Worm (Caenorhabditis elegans): ENCODE results near the gene F01D5.6.

F01D5.6 gene

DNA sequence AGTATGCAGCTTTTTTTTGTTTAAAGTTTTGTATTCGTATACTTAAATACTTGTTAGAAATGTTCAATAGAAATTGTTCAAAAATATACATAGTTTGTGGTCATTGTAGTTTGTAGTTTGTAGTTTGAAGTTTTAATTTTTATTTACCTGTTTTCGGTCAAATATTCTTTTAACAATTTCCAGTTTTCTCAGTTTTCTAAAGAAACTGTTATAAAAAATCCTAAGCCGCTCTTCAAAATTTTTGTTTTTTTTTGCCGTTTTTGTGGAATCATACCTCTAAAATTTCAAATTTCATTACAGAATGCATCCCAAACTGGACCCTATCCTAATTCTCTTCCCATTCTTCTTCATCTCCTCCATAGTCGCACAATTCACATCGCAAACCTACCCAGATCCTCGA is at the start of gene F01D5.6:
Gene F01D5.6 (plus strand): TSS at position 301 of the 400 bp plus-strand sequence.
- no peak for TF ChIP-seq egl-27 (tag; optimal IDR thresholded peaks at IDR 0.05)
- no peak for TF ChIP-seq sea-2 (GFP tag; optimal IDR thresholded peaks at IDR 0.05)
- no peak for TF ChIP-seq pqm-1 (tag; optimal IDR thresholded peaks at IDR 0.05)
- no peak for TF ChIP-seq tbx-2 (tag; optimal IDR thresholded peaks at IDR 0.05)
- no peak for TF ChIP-seq ceh-9 (tag; optimal IDR thresholded peaks at IDR 0.05)
- TF ChIP-seq mdl-1 (tag; optimal IDR thresholded peaks at IDR 0.05): no peak
- no peak for TF ChIP-seq fkh-2 (tag; optimal IDR thresholded peaks at IDR 0.05)
- TF ChIP-seq lin-39 (tag; optimal IDR thresholded peaks at IDR 0.05): no peak
- no peak for TF ChIP-seq unc-62 (GFP tag; optimal IDR thresholded peaks at IDR 0.05)
- no peak for TF ChIP-seq nhr-23 (tag; optimal IDR thresholded peaks at IDR 0.05)
- no peak for TF ChIP-seq eor-1 (tag; optimal IDR thresholded peaks at IDR 0.05)
- TF ChIP-seq elt-1 (tag; optimal IDR thresholded peaks at IDR 0.05): no peak
- TF ChIP-seq nhr-43 (tag; optimal IDR thresholded peaks at IDR 0.05; ENCODE audit: poor library complexity, severe bottlenecking): no peak
- TF ChIP-seq nhr-67 (tag; optimal IDR thresholded peaks at IDR 0.05): no peak
- TF ChIP-seq ceh-28 (tag; optimal IDR thresholded peaks at IDR 0.05): no peak
- no peak for TF ChIP-seq ceh-82 (tag; optimal IDR thresholded peaks at IDR 0.05)
- no peak for TF ChIP-seq ztf-11 (tag; optimal IDR thresholded peaks at IDR 0.05)
- TF ChIP-seq elt-2 (tag; optimal IDR thresholded peaks at IDR 0.05): no peak

DNA sequence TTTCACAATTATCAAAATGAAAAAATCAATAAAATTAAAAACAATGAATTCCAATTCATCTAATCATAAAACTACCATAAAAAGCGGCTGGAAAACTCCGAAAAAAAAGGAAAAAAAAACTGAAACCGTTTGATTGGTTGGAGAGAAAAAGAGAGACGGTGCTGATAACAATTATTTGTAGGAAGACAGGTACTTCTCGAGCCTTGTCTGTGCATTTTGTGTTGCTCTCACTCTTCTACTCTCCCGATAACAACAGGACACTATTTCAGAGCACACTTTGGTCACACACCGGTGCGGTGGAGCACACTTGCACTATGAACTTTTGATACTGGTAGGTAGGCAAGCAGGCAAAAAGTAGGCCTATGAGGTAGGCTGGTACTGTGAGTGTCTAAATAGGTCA is 49.8 kb upstream of the F01D5.6 start:
- peak; percentile 13 for TF ChIP-seq jun-1 (tag; optimal IDR thresholded peaks at IDR 0.05)
- no peak for TF ChIP-seq ama-1 (optimal IDR thresholded peaks at IDR 0.05)
- no peak for TF ChIP-seq hmg-11 (tag; optimal IDR thresholded peaks at IDR 0.05)
- TF ChIP-seq nhr-23 (tag; optimal IDR thresholded peaks at IDR 0.05): no peak
- TF ChIP-seq pqm-1 (tag; optimal IDR thresholded peaks at IDR 0.05): peak; percentile 92
- TF ChIP-seq nfya-1 (tag; optimal IDR thresholded peaks at IDR 0.05; ENCODE audit: insufficient read depth): peak; percentile 59
- no peak for TF ChIP-seq ztf-4 (tag; optimal IDR thresholded peaks at IDR 0.05)
- TF ChIP-seq pha-4 (tag; optimal IDR thresholded peaks at IDR 0.05): peak; percentile 33
- TF ChIP-seq elt-2 (tag; optimal IDR thresholded peaks at IDR 0.05): peak; percentile 96

DNA sequence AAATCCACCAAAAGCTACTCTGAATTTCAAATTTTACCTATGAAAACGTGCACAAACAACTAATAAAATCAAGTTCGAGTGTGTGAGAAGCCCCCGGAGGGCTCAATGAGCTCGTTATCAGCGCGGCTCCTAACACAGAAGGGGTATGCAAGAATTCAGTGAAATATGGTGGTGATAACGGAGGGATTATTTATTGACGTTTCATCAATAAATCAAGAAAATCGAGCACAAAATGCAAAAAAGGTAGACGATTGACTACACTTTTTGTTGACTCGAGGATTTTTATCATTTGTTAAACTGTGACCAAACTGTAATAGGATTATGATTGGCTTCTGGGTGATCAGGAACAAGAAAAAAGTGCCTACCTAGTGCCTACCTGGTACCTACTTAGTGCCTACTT is 48.9 kb upstream of the F01D5.6 start, which contains the start of gene zip-3:
Gene zip-3 (minus strand): TSS at position 21 of the 400 bp plus-strand sequence.
- TF ChIP-seq nhr-25 (tag; optimal IDR thresholded peaks at IDR 0.05) (no peak), nhr-237 (tag; optimal IDR thresholded peaks at IDR 0.05) (no peak), ztf-4 (tag; optimal IDR thresholded peaks at IDR 0.05) (no peak), egl-5 (tag; optimal IDR thresholded peaks at IDR 0.05) (no peak), nhr-28 (tag; optimal IDR thresholded peaks at IDR 0.05) (no peak), skn-1 (tag; optimal IDR thresholded peaks at IDR 0.05) (no peak), elt-3 (tag; optimal IDR thresholded peaks at IDR 0.05) (no peak), zag-1 (tag; optimal IDR thresholded peaks at IDR 0.05) (no peak), daf-12 (tag; optimal IDR thresholded peaks at IDR 0.05) (no peak), pqm-1 (tag; optimal IDR thresholded peaks at IDR 0.05) (peak; percentile 55), elt-2 (tag; optimal IDR thresholded peaks at IDR 0.05) (peak; percentile 88), lin-39 (tag; optimal IDR thresholded peaks at IDR 0.05) (no peak), tbx-2 (tag; optimal IDR thresholded peaks at IDR 0.05) (no peak), ztf-11 (tag; optimal IDR thresholded peaks at IDR 0.05) (no peak), lsy-12 (tag; optimal IDR thresholded peaks at IDR 0.05) (no peak)

DNA sequence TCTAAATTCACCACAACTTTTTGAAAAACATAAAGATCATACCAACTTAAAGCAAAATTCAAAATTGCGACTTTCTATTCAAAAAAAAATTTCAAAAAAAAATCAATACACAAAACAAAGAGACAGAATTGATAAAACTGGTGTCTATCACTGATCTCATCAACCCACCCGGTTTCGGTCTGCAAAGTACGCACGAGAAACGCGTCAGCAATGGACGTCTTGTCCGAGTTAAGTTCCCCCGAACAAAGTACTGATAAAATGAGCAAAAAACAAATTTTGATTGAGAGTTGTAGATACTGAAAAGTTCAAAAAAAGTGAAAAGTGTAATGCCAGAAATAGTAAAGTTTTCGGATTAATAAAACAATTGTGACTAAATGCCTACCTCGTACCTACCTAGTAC is 48.0 kb upstream of the F01D5.6 start:
- peak; percentile 5 for TF ChIP-seq ceh-28 (tag; optimal IDR thresholded peaks at IDR 0.05)
- no peak for TF ChIP-seq elt-3 (tag; optimal IDR thresholded peaks at IDR 0.05)
- TF ChIP-seq pqm-1 (tag; optimal IDR thresholded peaks at IDR 0.05): peak; percentile 1
- peak; percentile 62 for TF ChIP-seq elt-2 (tag; optimal IDR thresholded peaks at IDR 0.05)

DNA sequence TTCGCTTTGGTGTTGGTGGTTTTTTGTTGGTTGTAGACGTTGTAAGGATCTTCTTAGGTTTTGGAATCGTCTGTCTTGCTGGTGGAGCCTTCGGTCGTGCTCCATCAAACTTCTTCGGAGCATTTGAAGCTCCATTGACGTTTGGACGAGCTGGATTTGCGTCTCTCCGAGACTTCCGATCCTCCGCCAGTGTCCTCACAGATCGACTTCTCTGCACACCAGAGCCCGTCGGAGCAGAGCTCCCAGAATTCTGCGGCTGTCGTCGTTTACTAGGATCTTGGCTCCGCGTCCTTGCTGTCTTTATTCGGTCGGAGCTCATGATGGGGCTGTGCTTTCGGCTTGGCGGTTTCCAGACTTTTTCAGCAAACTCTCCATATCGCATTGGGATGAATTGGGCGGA is 44.7 kb upstream of the F01D5.6 start:
- TF ChIP-seq mml-1 (tag; optimal IDR thresholded peaks at IDR 0.05) (no peak), ceh-9 (tag; optimal IDR thresholded peaks at IDR 0.05) (no peak)
